Worm (Caenorhabditis elegans) whole organism, L3 larva: ENCODE results near the gene R05H11.1.

Experiments used
- R02D3.7 ChIP-seq: fragments of 150-350 bp; optimal IDR thresholded peaks from 2 replicates; lab custom pipeline; 2014; ENCODE audit warnings: missing biosample characterization, missing genetic modification characterization
- aly-2 ChIP-seq: fragments of 150-350 bp; optimal IDR thresholded peaks from 2 replicates; lab custom pipeline; 2014; ENCODE audit warnings: missing biosample characterization, missing genetic modification characterization
- ama-1 ChIP-seq: fragments of 150-350 bp; optimal IDR thresholded peaks from 2 replicates; lab custom pipeline; 2018
- ceh-16 ChIP-seq: sonication (generic microtip); optimal IDR thresholded peaks from 2 replicates; lab custom pipeline; 2017; ENCODE audit warnings: missing biosample characterization, missing genetic modification characterization
- ceh-28 ChIP-seq: fragments of 150-350 bp; optimal IDR thresholded peaks from 2 replicates; lab custom pipeline; 2014; ENCODE audit warnings: missing biosample characterization, missing genetic modification reagents, missing genetic modification characterization
- ceh-82 ChIP-seq: fragments of 150-350 bp; optimal IDR thresholded peaks from 2 replicates; lab custom pipeline; 2014; ENCODE audit warnings: missing biosample characterization, missing genetic modification characterization
- ceh-9 ChIP-seq: sonication (generic microtip); optimal IDR thresholded peaks from 2 replicates; lab custom pipeline; 2018; ENCODE audit warnings: missing biosample characterization, missing genetic modification characterization
- egl-5 ChIP-seq: fragments of 150-350 bp; optimal IDR thresholded peaks from 2 replicates; lab custom pipeline; 2017; ENCODE audit warnings: missing biosample characterization, missing genetic modification reagents, missing genetic modification characterization, inconsistent platforms
- elt-1 ChIP-seq: fragments of 150-350 bp; optimal IDR thresholded peaks from 2 replicates; lab custom pipeline; 2014; ENCODE audit warnings: missing biosample characterization, missing genetic modification characterization
- elt-2 ChIP-seq: sonication (generic microtip); optimal IDR thresholded peaks from 2 replicates; lab custom pipeline; 2016; ENCODE audit warnings: missing genetic modification reagents, mild to moderate bottlenecking, missing genetic modification characterization, missing compliant biosample characterization
- eor-1 ChIP-seq, 2 experiments: fragments of 150-350 bp; optimal IDR thresholded peaks; 2 replicates each; lab custom pipeline; 2014 to 2018; ENCODE audit warnings: missing biosample characterization in 2 of 2, missing genetic modification characterization in 2 of 2
- fkh-2 ChIP-seq: fragments of 150-350 bp; optimal IDR thresholded peaks from 2 replicates; lab custom pipeline; 2014; ENCODE audit warnings: missing biosample characterization, missing genetic modification reagents, missing genetic modification characterization
- fos-1 ChIP-seq: fragments of 150-350 bp; optimal IDR thresholded peaks from 2 replicates; lab custom pipeline; 2014; ENCODE audit warnings: missing biosample characterization, missing genetic modification characterization
- hmg-11 ChIP-seq: sonication (generic microtip); optimal IDR thresholded peaks from 2 replicates; lab custom pipeline; 2016; ENCODE audit warnings: missing genetic modification characterization, missing compliant biosample characterization
- lsy-12 ChIP-seq: sonication (generic microtip); optimal IDR thresholded peaks from 2 replicates; lab custom pipeline; 2016; ENCODE audit warnings: mild to moderate bottlenecking, missing genetic modification characterization, missing compliant biosample characterization
- mdl-1 ChIP-seq: fragments of 150-350 bp; optimal IDR thresholded peaks from 2 replicates; lab custom pipeline; 2014; ENCODE audit warnings: missing biosample characterization, missing genetic modification characterization
- nfya-1 ChIP-seq: sonication (generic microtip); optimal IDR thresholded peaks from 2 replicates; lab custom pipeline; 2017; ENCODE audit warnings: missing genetic modification characterization, mild to moderate bottlenecking, missing compliant biosample characterization, antibody characterized with exemption, moderate library complexity; ENCODE audit not compliant: insufficient read depth
- nhr-11 ChIP-seq: fragments of 150-350 bp; optimal IDR thresholded peaks from 2 replicates; lab custom pipeline; 2014; ENCODE audit warnings: missing biosample characterization, missing genetic modification characterization
- nhr-12 ChIP-seq: fragments of 150-350 bp; optimal IDR thresholded peaks from 2 replicates; lab custom pipeline; 2014; ENCODE audit warnings: missing biosample characterization, missing genetic modification characterization
- nhr-23 ChIP-seq: fragments of 150-350 bp; optimal IDR thresholded peaks from 2 replicates; lab custom pipeline; 2014; ENCODE audit warnings: missing biosample characterization, missing genetic modification reagents, missing genetic modification characterization
- nhr-237 ChIP-seq: fragments of 150-350 bp; optimal IDR thresholded peaks from 2 replicates; lab custom pipeline; 2014; ENCODE audit warnings: missing biosample characterization, missing genetic modification characterization
- nhr-25 ChIP-seq: sonication (generic microtip); optimal IDR thresholded peaks from 2 replicates; lab custom pipeline; 2017; ENCODE audit warnings: missing biosample characterization, missing genetic modification characterization
- nhr-28 ChIP-seq: fragments of 150-350 bp; optimal IDR thresholded peaks from 2 replicates; lab custom pipeline; 2014; ENCODE audit warnings: missing biosample characterization, missing genetic modification characterization
- nhr-43 ChIP-seq: sonication (generic microtip); optimal IDR thresholded peaks from 2 replicates; lab custom pipeline; 2016; ENCODE audit warnings: mild to moderate bottlenecking, missing genetic modification characterization, missing compliant biosample characterization; ENCODE audit not compliant: poor library complexity, severe bottlenecking
- nhr-77 ChIP-seq: fragments of 150-350 bp; optimal IDR thresholded peaks from 2 replicates; lab custom pipeline; 2014; ENCODE audit warnings: missing biosample characterization, missing genetic modification characterization
- pha-4 ChIP-seq: fragments of 150-350 bp; optimal IDR thresholded peaks from 2 replicates; lab custom pipeline; 2014; ENCODE audit warnings: missing biosample characterization, missing genetic modification reagents, missing genetic modification characterization
- pqm-1 ChIP-seq: fragments of 150-350 bp; optimal IDR thresholded peaks from 2 replicates; lab custom pipeline; 2017; ENCODE audit warnings: missing biosample characterization, missing genetic modification characterization, inconsistent platforms
- skn-1 ChIP-seq: fragments of 150-350 bp; optimal IDR thresholded peaks from 2 replicates; lab custom pipeline; 2014; ENCODE audit warnings: missing biosample characterization, missing genetic modification characterization
- snpc-4 ChIP-seq: fragments of 150-350 bp; optimal IDR thresholded peaks from 2 replicates; lab custom pipeline; 2014; ENCODE audit warnings: missing biosample characterization, missing genetic modification characterization
- tbx-2 ChIP-seq: sonication (generic microtip); optimal IDR thresholded peaks from 2 replicates; lab custom pipeline; 2016; ENCODE audit warnings: mild to moderate bottlenecking, missing genetic modification characterization, missing compliant biosample characterization
- unc-62 ChIP-seq: fragments of 150-350 bp; sonication (generic microtip); optimal IDR thresholded peaks from 4 replicates; lab custom pipeline; 2014; ENCODE audit warnings: missing biosample characterization, missing genetic modification reagents, missing genetic modification characterization

Gene R05H11.1

ce11 chrIII:6805397-6805796, 10.0 kb downstream of the R05H11.1 start:
- no peak for TF ChIP-seq mdl-1 (tag; lab: Kevin White, UChicago)
- TF ChIP-seq skn-1: peak; percentile 35
- no peak for TF ChIP-seq ceh-16 (tag; lab: Kevin White, UChicago)
- TF ChIP-seq pha-4 (tag; lab: Kevin White, UChicago): peak; percentile 65
- no peak for TF ChIP-seq nhr-77
- TF ChIP-seq aly-2 (tag; lab: Kevin White, UChicago): no peak
- TF ChIP-seq nhr-43 (tag; lab: Kevin White, UChicago): peak; percentile 35
- no peak for TF ChIP-seq egl-5 (tag; lab: Kevin White, UChicago)
- TF ChIP-seq nhr-12 (tag; lab: Kevin White, UChicago): no peak
- peak; percentile 47 for TF ChIP-seq hmg-11 (tag; lab: Kevin White, UChicago)
- no peak for TF ChIP-seq fos-1
- peak; percentile 37 for TF ChIP-seq elt-2 (tag; lab: Kevin White, UChicago)
- TF ChIP-seq nfya-1: no peak

ce11 chrIII:6816930-6817329, 21.5 kb downstream of the R05H11.1 start, which contains the start of gene F28F5.4:
Gene F28F5.4 (minus strand): TSS chrIII:6817033.
- TF ChIP-seq lsy-12 (tag; lab: Kevin White, UChicago) (no peak), nhr-23 (tag; lab: Kevin White, UChicago) (no peak), R02D3.7 (tag; lab: Kevin White, UChicago) (no peak), elt-2 (tag; lab: Kevin White, UChicago) (peak; percentile 28), snpc-4 (tag; lab: Kevin White, UChicago) (no peak), pha-4 (tag; lab: Kevin White, UChicago) (peak; percentile 72), ceh-16 (tag; lab: Kevin White, UChicago) (no peak)

- no peak for TF ChIP-seq nhr-237 (tag; lab: Kevin White, UChicago)
- TF ChIP-seq eor-1 (tag; optimal IDR thresholded peaks at IDR 0.05; lab: Kevin White, UChicago): no peak
- TF ChIP-seq pha-4 (tag; lab: Kevin White, UChicago): peak; percentile 9
- peak; percentile 71 for TF ChIP-seq pqm-1
- TF ChIP-seq elt-2 (tag; lab: Kevin White, UChicago): peak; percentile 84
Observed at ce11 chrIII:6818037-6818436, 22.6 kb downstream of the R05H11.1 start.

DNA sequence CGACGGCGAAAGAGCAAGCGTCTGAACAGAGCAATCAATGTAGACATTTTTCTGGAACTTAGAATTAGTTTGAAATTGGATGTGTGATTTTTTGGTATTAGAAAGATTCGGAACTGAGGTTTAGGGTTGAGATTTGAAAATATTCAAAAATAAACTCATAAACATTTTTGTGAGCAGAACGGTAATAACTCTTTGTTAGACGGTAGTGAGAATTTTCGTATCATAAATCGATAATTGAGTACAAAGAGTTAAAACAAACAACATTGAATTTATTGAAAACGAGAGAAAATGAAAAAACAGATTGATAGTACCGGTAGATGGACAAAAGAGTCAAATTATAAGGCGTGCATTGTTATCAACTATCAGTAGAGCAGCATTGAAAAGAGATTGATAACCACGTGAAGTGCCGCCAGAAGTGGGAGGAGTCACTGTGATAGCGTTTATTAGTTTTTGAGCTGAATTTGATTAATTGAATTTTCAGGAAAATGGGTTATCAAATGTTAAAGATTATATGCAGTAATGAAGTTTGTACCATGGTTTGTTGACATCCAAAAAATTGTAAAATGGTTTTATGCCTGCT, 24.0 kb downstream of the R05H11.1 start, which contains the start of gene F28F5.6:
F28F5.6 (minus strand) TSS at position 51 of the 580 bp plus-strand sequence.
- TF ChIP-seq nfya-1: no peak
- TF ChIP-seq skn-1: peak; percentile 50
- peak; percentile 49 for TF ChIP-seq pha-4 (tag; lab: Kevin White, UChicago)
- peak; percentile 21 for TF ChIP-seq ceh-28 (tag; lab: Kevin White, UChicago)
- TF ChIP-seq elt-2 (tag; lab: Kevin White, UChicago): peak; percentile 95
- TF ChIP-seq ceh-82 (tag; lab: Kevin White, UChicago): no peak
- TF ChIP-seq pqm-1: peak; percentile 78
- TF ChIP-seq fkh-2 (tag; lab: Kevin White, UChicago): no peak

- TF ChIP-seq unc-62 (GFP tag; lab: Kevin White, UChicago) (no peak), elt-1 (tag; lab: Kevin White, UChicago) (no peak), nhr-43 (tag; lab: Kevin White, UChicago) (no peak), nfya-1 (no peak), nhr-237 (tag; lab: Kevin White, UChicago) (no peak), ceh-16 (tag; lab: Kevin White, UChicago) (no peak), nhr-77 (no peak), ceh-82 (tag; lab: Kevin White, UChicago) (no peak), egl-5 (tag; lab: Kevin White, UChicago) (no peak), pha-4 (tag; lab: Kevin White, UChicago) (no peak), skn-1 (no peak), nhr-23 (tag; lab: Kevin White, UChicago) (no peak), nhr-25 (tag; lab: Kevin White, UChicago) (no peak), snpc-4 (tag; lab: Kevin White, UChicago) (no peak), R02D3.7 (tag; lab: Kevin White, UChicago) (no peak), nhr-28 (tag; lab: Kevin White, UChicago) (no peak), tbx-2 (tag; lab: Kevin White, UChicago) (no peak), ama-1 (lab: Kevin White, UChicago) (no peak), ceh-9 (tag; lab: Kevin White, UChicago) (no peak), nhr-11 (tag; lab: Kevin White, UChicago) (no peak)
Observed at ce11 chrIII:6820343-6820985, 25.0 kb downstream of the R05H11.1 start, which contains the start of gene ten-1. Gene ten-1 (plus strand): TSS chrIII:6820935.
